Worm (Caenorhabditis elegans) whole organism, L4 larva: ENCODE data around the gene F40E10.5.

Experiments used
- D1046.2 ChIP-seq: fragments of 200-800 bp; sonication (Bioruptor generic); IDR thresholded peaks from 2 replicates; pipeline ENCODE4 v1.3.6; 2022; ENCODE audit warnings: missing genetic modification characterization, missing compliant biosample characterization
- F37D6.2 ChIP-seq: sonication (generic microtip); optimal IDR thresholded peaks from 2 replicates; lab custom pipeline; 2016; ENCODE audit warnings: mild to moderate bottlenecking, missing genetic modification characterization, missing compliant biosample characterization
- F44E2.7 ChIP-seq: fragments of 200-800 bp; sonication (Bioruptor generic); IDR thresholded peaks from 2 replicates; pipeline ENCODE4 v2.1.2; 2022; ENCODE audit warnings: missing genetic modification characterization, missing compliant biosample characterization
- F49E8.2 ChIP-seq: sonication (generic microtip); optimal IDR thresholded peaks from 2 replicates; lab custom pipeline; 2016; ENCODE audit warnings: missing compliant biosample characterization, mild to moderate bottlenecking, missing genetic modification characterization, borderline replicate concordance
- T20F7.1 ChIP-seq: fragments of 200-800 bp; sonication (Bioruptor generic); optimal IDR thresholded peaks from 2 replicates; lab custom pipeline; 2018; ENCODE audit warnings: mild to moderate bottlenecking, missing genetic modification characterization, missing compliant biosample characterization
- T26A8.4 ChIP-seq: fragments of 200-800 bp; sonication (Bioruptor generic); IDR thresholded peaks from 2 replicates; pipeline ENCODE4 v1.3.6; 2022; ENCODE audit warnings: missing genetic modification characterization, missing compliant biosample characterization
- Y105C5A.15 ChIP-seq: fragments of 200-800 bp; sonication (Bioruptor generic); IDR thresholded peaks from 2 replicates; pipeline ENCODE4 v1.3.6; 2022; ENCODE audit warnings: missing genetic modification characterization, missing compliant biosample characterization
- Y48G9A.11 ChIP-seq: fragments of 200-800 bp; sonication (Bioruptor generic); IDR thresholded peaks from 2 replicates; pipeline ENCODE4 v1.3.6; 2022; ENCODE audit warnings: missing genetic modification reagents, missing genetic modification characterization, missing compliant biosample characterization
- Y75B8A.6 ChIP-seq: fragments of 200-800 bp; sonication (Bioruptor generic); IDR thresholded peaks from 2 replicates; pipeline ENCODE4 v1.3.6; 2022; ENCODE audit warnings: missing genetic modification reagents, missing genetic modification characterization, missing compliant biosample characterization
- ama-1 ChIP-seq: fragments of 150-350 bp; optimal IDR thresholded peaks from 2 replicates; lab custom pipeline; 2014; ENCODE audit warnings: inconsistent platforms, mixed read lengths
- attf-4 ChIP-seq: sonication (generic microtip); optimal IDR thresholded peaks from 3 replicates; lab custom pipeline; 2017; ENCODE audit warnings: missing biosample characterization, missing genetic modification characterization
- ceh-32 ChIP-seq: sonication (generic microtip); optimal IDR thresholded peaks from 2 replicates; lab custom pipeline; 2016; ENCODE audit warnings: mild to moderate bottlenecking, missing genetic modification characterization, missing compliant biosample characterization; ENCODE audit not compliant: poor library complexity
- ceh-44 ChIP-seq: fragments of 200-800 bp; sonication (Bioruptor generic); IDR thresholded peaks from 2 replicates; pipeline ENCODE4 v1.3.6; 2022; ENCODE audit warnings: missing genetic modification reagents, missing genetic modification characterization, missing compliant biosample characterization
- ceh-62 ChIP-seq: sonication (generic microtip); optimal IDR thresholded peaks from 2 replicates; lab custom pipeline; 2017; ENCODE audit warnings: missing biosample characterization, missing genetic modification characterization
- ceh-82 ChIP-seq: sonication (generic microtip); optimal IDR thresholded peaks from 2 replicates; lab custom pipeline; 2017; ENCODE audit warnings: missing biosample characterization, missing genetic modification characterization
- ces-1 ChIP-seq: fragments of 150-350 bp; sonication (generic microtip); optimal IDR thresholded peaks from 4 replicates; lab custom pipeline; 2014; ENCODE audit warnings: missing biosample characterization, missing genetic modification reagents, missing genetic modification characterization
- cey-2 ChIP-seq: sonication (generic microtip); optimal IDR thresholded peaks from 3 replicates; lab custom pipeline; 2017; ENCODE audit warnings: missing genetic modification characterization, mild to moderate bottlenecking, missing compliant biosample characterization, antibody characterized with exemption, borderline replicate concordance; ENCODE audit not compliant: insufficient read depth
- ctbp-1 ChIP-seq: fragments of 200-800 bp; sonication (Bioruptor generic); IDR thresholded peaks from 2 replicates; pipeline ENCODE4 v1.3.6; 2022; ENCODE audit warnings: missing genetic modification reagents, missing genetic modification characterization, missing compliant biosample characterization
- daf-16 ChIP-seq, 3 experiments: sonication (generic microtip); optimal IDR thresholded peaks; 2 replicates each; lab custom pipeline; 2016 to 2017; ENCODE audit warnings: missing genetic modification characterization in 3 of 3, missing genetic modification reagents in 3 of 3, mild to moderate bottlenecking in 2 of 3, missing compliant biosample characterization in 2 of 3, missing biosample characterization in 1 of 3, moderate library complexity in 1 of 3
- daf-19 ChIP-seq: fragments of 200-800 bp; sonication (Bioruptor generic); conservative IDR thresholded peaks from 2 replicates; pipeline ENCODE4 v1.3.6; 2022; ENCODE audit warnings: missing genetic modification characterization, missing compliant biosample characterization
- dve-1 ChIP-seq: sonication (generic microtip); optimal IDR thresholded peaks from 2 replicates; lab custom pipeline; 2017; ENCODE audit warnings: antibody characterized with exemption, mild to moderate bottlenecking, missing genetic modification characterization, missing compliant biosample characterization; ENCODE audit not compliant: insufficient read depth
- egl-43 ChIP-seq: fragments of 200-800 bp; sonication (Bioruptor generic); IDR thresholded peaks from 2 replicates; pipeline ENCODE4 v1.3.6; 2022; ENCODE audit warnings: missing genetic modification reagents, missing genetic modification characterization, missing compliant biosample characterization
- fkh-10 ChIP-seq: fragments of 150-350 bp; optimal IDR thresholded peaks from 2 replicates; lab custom pipeline; 2014; ENCODE audit warnings: missing biosample characterization, missing genetic modification reagents, missing genetic modification characterization
- fos-1 ChIP-seq: fragments of 150-350 bp; optimal IDR thresholded peaks from 2 replicates; lab custom pipeline; 2014; ENCODE audit warnings: missing biosample characterization, missing genetic modification characterization
- hif-1 ChIP-seq, 2 experiments: sonication (generic microtip); optimal IDR thresholded peaks; 2 replicates each; lab custom pipeline; 2016 to 2017; ENCODE audit warnings: missing compliant biosample characterization in 2 of 2, missing genetic modification characterization in 2 of 2, missing genetic modification reagents in 2 of 2, missing genotype in 2 of 2, mild to moderate bottlenecking in 1 of 2
- hlh-11 ChIP-seq: fragments of 200-800 bp; sonication (Bioruptor generic); optimal IDR thresholded peaks from 2 replicates; lab custom pipeline; 2018; ENCODE audit warnings: mild to moderate bottlenecking, missing genetic modification characterization, missing compliant biosample characterization
- jun-1 ChIP-seq: fragments of 150-350 bp; optimal IDR thresholded peaks from 2 replicates; lab custom pipeline; 2014; ENCODE audit warnings: missing biosample characterization, missing genetic modification reagents, missing genetic modification characterization
- lin-15B ChIP-seq: fragments of 150-350 bp; sonication (generic microtip); optimal IDR thresholded peaks from 3 replicates; lab custom pipeline; 2014; ENCODE audit warnings: missing biosample characterization, missing genetic modification characterization
- lin-38 ChIP-seq: fragments of 200-800 bp; sonication (Bioruptor generic); IDR thresholded peaks from 2 replicates; pipeline ENCODE4 v1.3.6; 2022; ENCODE audit warnings: missing genetic modification reagents, missing genetic modification characterization, missing compliant biosample characterization
- madf-9 ChIP-seq: fragments of 200-800 bp; sonication (Bioruptor generic); conservative IDR thresholded peaks from 2 replicates; pipeline ENCODE4 v1.3.6; 2022; ENCODE audit warnings: missing genetic modification reagents, missing genetic modification characterization, missing compliant biosample characterization
- mep-1 ChIP-seq: fragments of 150-350 bp; sonication (generic microtip); optimal IDR thresholded peaks from 3 replicates; lab custom pipeline; 2014; ENCODE audit warnings: missing biosample characterization, missing genetic modification characterization
- mes-2 ChIP-seq: sonication (generic microtip); optimal IDR thresholded peaks from 2 replicates; lab custom pipeline; 2016; ENCODE audit warnings: missing genotype, mild to moderate bottlenecking, missing genetic modification characterization, missing compliant biosample characterization; ENCODE audit not compliant: poor library complexity, severe bottlenecking
- mxl-2 ChIP-seq: fragments of 200-800 bp; sonication (Bioruptor generic); conservative IDR thresholded peaks from 2 replicates; pipeline ENCODE4 v1.3.6; 2022; ENCODE audit warnings: missing genetic modification reagents, missing genetic modification characterization, missing compliant biosample characterization
- nhr-111 ChIP-seq: fragments of 200-800 bp; sonication (Bioruptor generic); optimal IDR thresholded peaks from 2 replicates; lab custom pipeline; 2018; ENCODE audit warnings: mild to moderate bottlenecking, missing genetic modification characterization, missing compliant biosample characterization
- nhr-41 ChIP-seq: fragments of 200-800 bp; sonication (Bioruptor generic); IDR thresholded peaks from 2 replicates; pipeline ENCODE4 v1.3.6; 2022; ENCODE audit warnings: missing genetic modification reagents, missing genetic modification characterization, missing compliant biosample characterization
- pha-4 ChIP-seq, 2 experiments: fragments of 150-350 bp in 1 of 2; fragments of 200-800 bp in 1 of 2; sonication (Bioruptor generic) in 1 of 2; IDR thresholded peaks in 1 of 2; optimal IDR thresholded peaks in 1 of 2; 2 replicates each; pipeline versions ENCODE4 v1.3.6 to Lab custom; 2014 to 2022; ENCODE audit warnings: missing genetic modification characterization in 2 of 2, missing genetic modification reagents in 2 of 2, missing biosample characterization in 1 of 2, missing compliant biosample characterization in 1 of 2
- php-3 ChIP-seq: fragments of 200-800 bp; sonication (Bioruptor generic); IDR thresholded peaks from 2 replicates; pipeline ENCODE4 v1.3.6; 2022; ENCODE audit warnings: missing genetic modification reagents, missing genetic modification characterization, missing compliant biosample characterization
- rbr-2 ChIP-seq: sonication (generic microtip); optimal IDR thresholded peaks from 2 replicates; lab custom pipeline; 2016; ENCODE audit warnings: missing genotype, missing genetic modification characterization, missing compliant biosample characterization
- sdz-12 ChIP-seq: fragments of 200-800 bp; sonication (Bioruptor generic); optimal IDR thresholded peaks from 2 replicates; lab custom pipeline; 2018; ENCODE audit warnings: mild to moderate bottlenecking, missing genetic modification characterization, missing compliant biosample characterization
- set-16 ChIP-seq: fragments of 200-800 bp; sonication (Bioruptor generic); IDR thresholded peaks from 2 replicates; pipeline ENCODE4 v1.3.6; 2022; ENCODE audit warnings: missing genetic modification reagents, missing genetic modification characterization, missing compliant biosample characterization
- snpc-1.2 ChIP-seq: fragments of 200-800 bp; sonication (Bioruptor generic); IDR thresholded peaks from 2 replicates; pipeline ENCODE4 v1.3.6; 2022; ENCODE audit warnings: missing genetic modification reagents, missing genetic modification characterization, missing compliant biosample characterization
- snpc-4 ChIP-seq: fragments of 150-350 bp; optimal IDR thresholded peaks from 2 replicates; lab custom pipeline; 2014; ENCODE audit warnings: missing biosample characterization, missing genetic modification characterization
- spr-1 ChIP-seq: sonication (generic microtip); optimal IDR thresholded peaks from 2 replicates; lab custom pipeline; 2016; ENCODE audit warnings: mild to moderate bottlenecking, missing genetic modification characterization, missing compliant biosample characterization
- tra-1 ChIP-seq: fragments of 200-800 bp; sonication (Bioruptor generic); IDR thresholded peaks from 2 replicates; pipeline ENCODE4 v1.3.6; 2022; ENCODE audit warnings: missing genetic modification reagents, missing genetic modification characterization, missing compliant biosample characterization
- unc-130 ChIP-seq: sonication (generic microtip); optimal IDR thresholded peaks from 2 replicates; lab custom pipeline; 2016; ENCODE audit warnings: missing genetic modification reagents, missing genetic modification characterization, missing compliant biosample characterization
- unc-39 ChIP-seq: sonication (generic microtip); optimal IDR thresholded peaks from 2 replicates; lab custom pipeline; 2017; ENCODE audit warnings: missing biosample characterization, missing genetic modification characterization
- zag-1 ChIP-seq: fragments of 150-350 bp; optimal IDR thresholded peaks from 2 replicates; lab custom pipeline; 2014; ENCODE audit warnings: missing biosample characterization, missing genetic modification characterization
- zfp-2 ChIP-seq: sonication (generic microtip); optimal IDR thresholded peaks from 2 replicates; lab custom pipeline; 2016; ENCODE audit warnings: mild to moderate bottlenecking, missing genetic modification characterization, missing compliant biosample characterization
- zip-11 ChIP-seq: fragments of 200-800 bp; sonication (Bioruptor generic); IDR thresholded peaks from 2 replicates; pipeline ENCODE4 v1.3.6; 2022; ENCODE audit warnings: missing genetic modification characterization, missing compliant biosample characterization

The F40E10.5 gene

ce11 chrX:14708176-14708642, 6.6 kb downstream of the F40E10.5 start (continued):
- TF ChIP-seq hlh-11 = peak; percentile 99
- no peak for TF ChIP-seq lin-15B (tag; lab: Kevin White, UChicago)
- no peak for TF ChIP-seq cey-2
- no peak for TF ChIP-seq unc-39 (tag; lab: Kevin White, UChicago)
- TF ChIP-seq snpc-4 = peak; percentile 58
- peak; percentile 76 for TF ChIP-seq tra-1
- TF ChIP-seq T26A8.4 (GFP tag; lab: Robert Waterston, UW) = peak; percentile 90
- peak; percentile 88 for TF ChIP-seq pha-4 (GFP tag; IDR thresholded peaks at IDR 0.05; lab: Robert Waterston, UW)
- no peak for TF ChIP-seq pha-4 (tag; optimal IDR thresholded peaks at IDR 0.05; lab: Kevin White, UChicago)
- TF ChIP-seq ceh-32 (tag; lab: Kevin White, UChicago) = peak; percentile 41
- TF ChIP-seq ctbp-1 (GFP tag; lab: Robert Waterston, UW) = peak; percentile 97
- TF ChIP-seq D1046.2 (GFP tag; lab: Robert Waterston, UW) = no peak
- TF ChIP-seq jun-1 (tag; lab: Kevin White, UChicago) = peak; percentile 83
- TF ChIP-seq ceh-82 (tag; lab: Kevin White, UChicago) = no peak
- no peak for TF ChIP-seq ces-1 (GFP tag; lab: Kevin White, UChicago)
- TF ChIP-seq F44E2.7 = no peak
- peak; percentile 92 for TF ChIP-seq F37D6.2
- peak; percentile 76 for TF ChIP-seq mes-2 (tag; lab: Kevin White, UChicago)
- 0 out of 2 replicates have a peak, but pooled peaks have one; percentile 24 for TF ChIP-seq snpc-1.2 (GFP tag; lab: Robert Waterston, UW)
- TF ChIP-seq sdz-12 (GFP tag; lab: Kevin White, UChicago) = no peak
- peak; percentile 31 to 88 for TF ChIP-seq hif-1 (tag; optimal IDR thresholded peaks at IDR 0.05; lab: Kevin White, UChicago)
- TF ChIP-seq zip-11 (GFP tag; lab: Robert Waterston, UW) = no peak
- no peak for TF ChIP-seq Y105C5A.15 (GFP tag; lab: Robert Waterston, UW)
- peak; percentile 98 for TF ChIP-seq mep-1 (tag; lab: Kevin White, UChicago)
- TF ChIP-seq madf-9 (GFP tag; lab: Robert Waterston, UW) = peak; percentile 77
- TF ChIP-seq mxl-2 = 0 out of 2 replicates have a peak, but pooled peaks have one; percentile 37
- TF ChIP-seq nhr-111 = no peak
- TF ChIP-seq ceh-44 = peak; percentile 59; the same call in 1 of the 2 replicates
- TF ChIP-seq zfp-2 = peak; percentile 58
- peak; percentile 90 for TF ChIP-seq dve-1 (tag; lab: Kevin White, UChicago)
- peak; percentile 84 for TF ChIP-seq spr-1 (tag; lab: Kevin White, UChicago)
- peak; percentile 49 for TF ChIP-seq zag-1
- peak; percentile 81 for TF ChIP-seq T20F7.1 (GFP tag; lab: Kevin White, UChicago)
- no peak for TF ChIP-seq Y48G9A.11
- peak; percentile 97 for TF ChIP-seq rbr-2
- no peak for TF ChIP-seq ceh-62
- TF ChIP-seq php-3 = 0 out of 2 replicates have a peak, but pooled peaks have one; percentile 30
- TF ChIP-seq egl-43 (GFP tag; lab: Robert Waterston, UW) = peak; percentile 95
- no peak for TF ChIP-seq attf-4
- peak; percentile 99 for TF ChIP-seq set-16 (GFP tag; lab: Robert Waterston, UW)
- no peak for TF ChIP-seq Y75B8A.6 (GFP tag; lab: Robert Waterston, UW)
- TF ChIP-seq unc-130 (GFP tag; lab: Kevin White, UChicago) = no peak
- peak; percentile 97 for TF ChIP-seq fkh-10 (GFP tag; lab: Kevin White, UChicago)
- no peak for TF ChIP-seq nhr-41 (GFP tag; lab: Robert Waterston, UW)
- peak in 1 of 2 experiments; percentile 95 for TF ChIP-seq daf-16 (GFP tag; optimal IDR thresholded peaks at IDR 0.05; lab: Kevin White, UChicago)
- peak; percentile 33 for TF ChIP-seq daf-16 (tag; optimal IDR thresholded peaks at IDR 0.05; lab: Kevin White, UChicago)
- no peak for TF ChIP-seq daf-19
- TF ChIP-seq lin-38 (GFP tag; lab: Robert Waterston, UW) = peak; percentile 98
- TF ChIP-seq F49E8.2 (tag; lab: Kevin White, UChicago) = no peak
- no peak for TF ChIP-seq fos-1 (tag; lab: Kevin White, UChicago)
- no peak for TF ChIP-seq ama-1
